Worm (Caenorhabditis elegans) whole organism, L3 larva: ENCODE results near the gene C54F6.20.

Experiments
- aly-2 ChIP-seq: fragments of 150-350 bp; optimal IDR thresholded peaks from 2 replicates; lab custom pipeline; 2014; ENCODE audit warnings: missing biosample characterization, missing genetic modification characterization
- ama-1 ChIP-seq: fragments of 150-350 bp; optimal IDR thresholded peaks from 2 replicates; lab custom pipeline; 2018
- elt-2 ChIP-seq: sonication (generic microtip); optimal IDR thresholded peaks from 2 replicates; lab custom pipeline; 2016; ENCODE audit warnings: missing genetic modification reagents, mild to moderate bottlenecking, missing genetic modification characterization, missing compliant biosample characterization
- mdl-1 ChIP-seq: fragments of 150-350 bp; optimal IDR thresholded peaks from 2 replicates; lab custom pipeline; 2014; ENCODE audit warnings: missing biosample characterization, missing genetic modification characterization
- nhr-237 ChIP-seq: fragments of 150-350 bp; optimal IDR thresholded peaks from 2 replicates; lab custom pipeline; 2014; ENCODE audit warnings: missing biosample characterization, missing genetic modification characterization
- pha-4 ChIP-seq: fragments of 150-350 bp; optimal IDR thresholded peaks from 2 replicates; lab custom pipeline; 2014; ENCODE audit warnings: missing biosample characterization, missing genetic modification reagents, missing genetic modification characterization
- sea-2 ChIP-seq: fragments of 150-350 bp; sonication (generic microtip); optimal IDR thresholded peaks from 4 replicates; lab custom pipeline; 2014; ENCODE audit warnings: missing biosample characterization, missing genetic modification reagents, missing genetic modification characterization
- ztf-11 ChIP-seq: fragments of 150-350 bp; optimal IDR thresholded peaks from 2 replicates; lab custom pipeline; 2014; ENCODE audit warnings: missing biosample characterization, missing genetic modification characterization

- TF ChIP-seq pha-4 (tag; lab: Kevin White, UChicago) (no peak), mdl-1 (tag; lab: Kevin White, UChicago) (no peak), elt-2 (tag; lab: Kevin White, UChicago) (no peak), sea-2 (GFP tag; lab: Kevin White, UChicago) (no peak), ama-1 (lab: Kevin White, UChicago) (no peak), aly-2 (no peak), ztf-11 (no peak), nhr-237 (tag; lab: Kevin White, UChicago) (no peak)
Observed at ce11 chrV:7501194-7501593, 23.4 kb upstream of the C54F6.20 start.
